Worm (Caenorhabditis elegans): ENCODE measurements around the gene fbxc-45.
A peak's percentile ranks its signal among the peaks of the same experiment; 100 is the strongest.
"Not testable (repeated sequence)": the region's sequence is repeated elsewhere in the genome, so short reads cannot be mapped to it uniquely, and the experiment has no call there.

fbxc-45 gene

ce11 chrIV:2925591-2925990, 3.5 kb upstream of the fbxc-45 start, which contains the start of gene ubc-13:
Gene ubc-13, minus strand, starts transcription at chrIV:2925691.
- no peak for TF ChIP-seq madf-6 (GFP tag; IDR thresholded peaks at IDR 0.05)
- TF ChIP-seq snpc-4 (GFP tag; optimal IDR thresholded peaks at IDR 0.05): no peak
- TF ChIP-seq snpc-4 (tag; optimal IDR thresholded peaks at IDR 0.05): no peak
- TF ChIP-seq attf-3 (GFP tag; conservative IDR thresholded peaks at IDR 0.05): no peak
- TF ChIP-seq gei-17 (GFP tag; optimal IDR thresholded peaks at IDR 0.05): no peak
- TF ChIP-seq T26A5.8 (tag; optimal IDR thresholded peaks at IDR 0.05): no peak
- no peak for TF ChIP-seq B0336.3 (GFP tag; IDR thresholded peaks at IDR 0.05)
- no peak for TF ChIP-seq nhr-120 (GFP tag; IDR thresholded peaks at IDR 0.05)
- no peak for TF ChIP-seq ztf-25 (GFP tag; IDR thresholded peaks at IDR 0.05)
- no peak for TF ChIP-seq attf-5 (GFP tag; optimal IDR thresholded peaks at IDR 0.05)
- no peak for TF ChIP-seq lin-26 (GFP tag; IDR thresholded peaks at IDR 0.05)
- no peak for TF ChIP-seq ets-4 (GFP tag; optimal IDR thresholded peaks at IDR 0.05)
- no peak for TF ChIP-seq hsf-1 (GFP tag; IDR thresholded peaks at IDR 0.05)
- TF ChIP-seq C17E4.6 (GFP tag; IDR thresholded peaks at IDR 0.05): no peak
- no peak for TF ChIP-seq hrde-1 (tag; optimal IDR thresholded peaks at IDR 0.05; ENCODE audit: borderline replicate concordance)
- TF ChIP-seq aptf-3 (GFP tag; IDR thresholded peaks at IDR 0.05): no peak
- TF ChIP-seq ztf-6 (GFP tag; IDR thresholded peaks at IDR 0.05): no peak
- TF ChIP-seq zfh-2 (GFP tag; conservative IDR thresholded peaks at IDR 0.05): no peak
- no peak for TF ChIP-seq dox-1 (GFP tag; IDR thresholded peaks at IDR 0.05)
- TF ChIP-seq K12H6.12 (tag; optimal IDR thresholded peaks at IDR 0.05): no peak

ce11 chrIV:2917729-2918128, 4.3 kb downstream of the fbxc-45 start, which contains the start of gene Y54G2A.50:
Gene Y54G2A.50, plus strand, starts transcription at chrIV:2918029.
- TF ChIP-seq ztf-3 (GFP tag; optimal IDR thresholded peaks at IDR 0.05); nfya-2 (GFP tag; IDR thresholded peaks at IDR 0.05); Y53F4B.3 (GFP tag; IDR thresholded peaks at IDR 0.05): not testable (repeated sequence)

ce11 chrIV:2916043-2916442, 6.0 kb downstream of the fbxc-45 start:
- TF ChIP-seq efl-1 (GFP tag; optimal IDR thresholded peaks at IDR 0.05) (peak; percentile 24), egrh-3 (GFP tag; IDR thresholded peaks at IDR 0.05) (no peak)

- no peak for TF ChIP-seq B0035.1 (tag; optimal IDR thresholded peaks at IDR 0.05)
- TF ChIP-seq madf-3 (GFP tag; IDR thresholded peaks at IDR 0.05): no peak
- no peak for TF ChIP-seq die-1 (tag; optimal IDR thresholded peaks at IDR 0.05)
- no peak for TF ChIP-seq F57C9.4 (tag; optimal IDR thresholded peaks at IDR 0.05)
- no peak for TF ChIP-seq C06A6.2 (GFP tag; conservative IDR thresholded peaks at IDR 0.05)
- peak; percentile 39 for TF ChIP-seq dox-1 (GFP tag; IDR thresholded peaks at IDR 0.05)
- no peak for TF ChIP-seq bed-2 (GFP tag; IDR thresholded peaks at IDR 0.05)
- TF ChIP-seq Y56A3A.18 (GFP tag; IDR thresholded peaks at IDR 0.05): no peak
- no peak for TF ChIP-seq atf-7 (tag; optimal IDR thresholded peaks at IDR 0.05)
- TF ChIP-seq T07F8.4 (tag; optimal IDR thresholded peaks at IDR 0.05): no peak
- no peak for TF ChIP-seq ekl-4 (GFP tag; IDR thresholded peaks at IDR 0.05)
- no peak for TF ChIP-seq hrde-1 (tag; optimal IDR thresholded peaks at IDR 0.05; ENCODE audit: borderline replicate concordance)
- TF ChIP-seq ztf-28 (GFP tag; IDR thresholded peaks at IDR 0.05): no peak
- no peak for TF ChIP-seq F37B4.10 (GFP tag; IDR thresholded peaks at IDR 0.05)
- TF ChIP-seq nhr-80 (tag; optimal IDR thresholded peaks at IDR 0.05): no peak
- TF ChIP-seq dpl-1 (GFP tag; optimal IDR thresholded peaks at IDR 0.05): peak; percentile 59
- TF ChIP-seq efl-1 (GFP tag; optimal IDR thresholded peaks at IDR 0.05): peak; percentile 80
- no peak for TF ChIP-seq mxl-1 (tag; optimal IDR thresholded peaks at IDR 0.05)
- peak; percentile 93 for TF ChIP-seq madf-8 (GFP tag; conservative IDR thresholded peaks at IDR 0.05)
- TF ChIP-seq pha-4 (tag; optimal IDR thresholded peaks at IDR 0.05): no peak
- TF ChIP-seq dpff-1 (tag; optimal IDR thresholded peaks at IDR 0.05): no peak
- peak; percentile 75 for TF ChIP-seq xnd-1 (tag; optimal IDR thresholded peaks at IDR 0.05)
- TF ChIP-seq ztf-26 (tag; optimal IDR thresholded peaks at IDR 0.05): no peak
- peak; percentile 5 for TF ChIP-seq F49E8.2 (tag; optimal IDR thresholded peaks at IDR 0.05; ENCODE audit: insufficient read depth)
- peak; percentile 97 for TF ChIP-seq madf-6 (GFP tag; IDR thresholded peaks at IDR 0.05)
- no peak for TF ChIP-seq K12H6.12 (tag; optimal IDR thresholded peaks at IDR 0.05)
These were observed 7.5 kb downstream of the fbxc-45 start for ce11 chrIV:2914545-2914944.
